Worm (Caenorhabditis elegans) whole organism, midembryonic: ENCODE data around the gene cpg-7.
A peak's percentile ranks its signal among the peaks of the same experiment; 100 is the strongest.

Source experiments
- T22C8.4 ChIP-seq: fragments of 200-800 bp; sonication (Bioruptor generic); IDR thresholded peaks from 2 replicates; pipeline ENCODE4 v1.3.6; 2022; ENCODE audit warnings: missing genetic modification characterization, missing compliant biosample characterization
- cog-1 ChIP-seq: sonication (generic microtip); optimal IDR thresholded peaks from 2 replicates; lab custom pipeline; 2016; ENCODE audit warnings: missing genetic modification characterization, missing compliant biosample characterization
- flt-1 ChIP-seq: fragments of 200-800 bp; sonication (Bioruptor generic); IDR thresholded peaks from 2 replicates; pipeline ENCODE4 v1.3.6; 2022; ENCODE audit warnings: missing genetic modification characterization, missing compliant biosample characterization
- klf-2 ChIP-seq: fragments of 200-800 bp; sonication (Bioruptor generic); conservative IDR thresholded peaks from 2 replicates; pipeline ENCODE4 v1.3.6; 2022; ENCODE audit warnings: missing genetic modification reagents, missing genetic modification characterization, missing compliant biosample characterization
- med-1 ChIP-seq: sonication (generic microtip); optimal IDR thresholded peaks from 2 replicates; lab custom pipeline; 2017; ENCODE audit warnings: missing genetic modification characterization, mild to moderate bottlenecking, missing compliant biosample characterization, antibody characterized with exemption, missing genetic modification reagents; ENCODE audit not compliant: insufficient read depth
- ref-1 ChIP-seq: fragments of 200-800 bp; sonication (Bioruptor generic); conservative IDR thresholded peaks from 2 replicates; pipeline ENCODE4 v1.3.6; 2022; ENCODE audit warnings: missing genetic modification reagents, missing genetic modification characterization, missing compliant biosample characterization
- tab-1 ChIP-seq: fragments of 200-800 bp; sonication (Bioruptor generic); IDR thresholded peaks from 2 replicates; pipeline ENCODE4 v1.3.6; 2022; ENCODE audit warnings: missing genetic modification characterization, missing compliant biosample characterization
- ztf-23 ChIP-seq: fragments of 200-800 bp; sonication (Bioruptor generic); IDR thresholded peaks from 2 replicates; pipeline ENCODE4 v1.3.6; 2022; ENCODE audit warnings: missing genetic modification reagents, missing genetic modification characterization, missing compliant biosample characterization
- ztf-29 ChIP-seq: fragments of 200-800 bp; sonication (Bioruptor generic); IDR thresholded peaks from 2 replicates; pipeline ENCODE4 v1.3.6; 2022; ENCODE audit warnings: missing genetic modification reagents, missing genetic modification characterization, missing compliant biosample characterization

The cpg-7 gene

ce11 chrII:14100963-14101362 lies 8.1 kb downstream of the cpg-7 start, which contains the start of gene bkip-1:
bkip-1 (plus strand) TSS chrII:14101263.
- TF ChIP-seq med-1 (GFP tag; lab: Kevin White, UChicago), result no peak
- TF ChIP-seq T22C8.4 (GFP tag; lab: Robert Waterston, UW), result no peak
- no peak for TF ChIP-seq flt-1 (GFP tag; lab: Robert Waterston, UW)
- TF ChIP-seq ztf-29 (GFP tag; lab: Robert Waterston, UW), result no peak
- TF ChIP-seq ztf-23 (GFP tag; lab: Robert Waterston, UW), result no peak
- TF ChIP-seq tab-1 (GFP tag; lab: Robert Waterston, UW), result no peak
- TF ChIP-seq ref-1 (GFP tag; lab: Robert Waterston, UW), result no peak
- TF ChIP-seq cog-1 (tag; lab: Kevin White, UChicago), result no peak
- TF ChIP-seq klf-2, result no peak

- TF ChIP-seq cog-1 (tag; lab: Kevin White, UChicago), result no peak
- TF ChIP-seq flt-1 (GFP tag; lab: Robert Waterston, UW), result no peak
- no peak for TF ChIP-seq ztf-23 (GFP tag; lab: Robert Waterston, UW)
- no peak for TF ChIP-seq ref-1 (GFP tag; lab: Robert Waterston, UW)
- no peak for TF ChIP-seq klf-2
- no peak for TF ChIP-seq ztf-29 (GFP tag; lab: Robert Waterston, UW)
- TF ChIP-seq T22C8.4 (GFP tag; lab: Robert Waterston, UW), result no peak
- no peak for TF ChIP-seq med-1 (GFP tag; lab: Kevin White, UChicago)
- no peak for TF ChIP-seq tab-1 (GFP tag; lab: Robert Waterston, UW)
These were observed 10.7 kb downstream of the cpg-7 start for ce11 chrII:14098348-14098747.

ce11 chrII:14097518-14097917 lies 11.5 kb downstream of the cpg-7 start, which contains the start of gene Y39G8C.2:
Y39G8C.2 (minus strand) TSS chrII:14097618.
- TF ChIP-seq cog-1 (tag; lab: Kevin White, UChicago), result no peak
- no peak for TF ChIP-seq klf-2
- TF ChIP-seq ztf-29 (GFP tag; lab: Robert Waterston, UW), result no peak
- TF ChIP-seq med-1 (GFP tag; lab: Kevin White, UChicago), result no peak
- TF ChIP-seq T22C8.4 (GFP tag; lab: Robert Waterston, UW), result no peak
- no peak for TF ChIP-seq ref-1 (GFP tag; lab: Robert Waterston, UW)

ce11 chrII:14096814-14097213 lies 12.2 kb downstream of the cpg-7 start:
- TF ChIP-seq ztf-23 (GFP tag; lab: Robert Waterston, UW) (peak; percentile 3; the same call in 1 of the 2 replicates), T22C8.4 (GFP tag; lab: Robert Waterston, UW) (no peak), flt-1 (GFP tag; lab: Robert Waterston, UW) (0 out of 2 replicates have a peak, but pooled peaks have one; percentile 7), ztf-29 (GFP tag; lab: Robert Waterston, UW) (no peak), tab-1 (GFP tag; lab: Robert Waterston, UW) (no peak)

- TF ChIP-seq ref-1 (GFP tag; lab: Robert Waterston, UW) (no peak), ztf-29 (GFP tag; lab: Robert Waterston, UW) (no peak), tab-1 (GFP tag; lab: Robert Waterston, UW) (no peak), cog-1 (tag; lab: Kevin White, UChicago) (no peak), med-1 (GFP tag; lab: Kevin White, UChicago) (no peak), T22C8.4 (GFP tag; lab: Robert Waterston, UW) (no peak), ztf-23 (GFP tag; lab: Robert Waterston, UW) (no peak), flt-1 (GFP tag; lab: Robert Waterston, UW) (no peak)
These were observed 13.2 kb downstream of the cpg-7 start for ce11 chrII:14095875-14096274.

- TF ChIP-seq T22C8.4 (GFP tag; lab: Robert Waterston, UW) (no peak), tab-1 (GFP tag; lab: Robert Waterston, UW) (no peak), flt-1 (GFP tag; lab: Robert Waterston, UW) (no peak), ztf-23 (GFP tag; lab: Robert Waterston, UW) (no peak), cog-1 (tag; lab: Kevin White, UChicago) (no peak), klf-2 (no peak), ref-1 (GFP tag; lab: Robert Waterston, UW) (no peak), med-1 (GFP tag; lab: Kevin White, UChicago) (no peak), ztf-29 (GFP tag; lab: Robert Waterston, UW) (no peak)
These were observed 14.4 kb downstream of the cpg-7 start, which contains the start of gene col-87 for ce11 chrII:14094590-14094989. col-87 (minus strand) TSS chrII:14094690.

- no peak for TF ChIP-seq med-1 (GFP tag; lab: Kevin White, UChicago)
- no peak for TF ChIP-seq ref-1 (GFP tag; lab: Robert Waterston, UW)
- no peak for TF ChIP-seq ztf-23 (GFP tag; lab: Robert Waterston, UW)
- no peak for TF ChIP-seq flt-1 (GFP tag; lab: Robert Waterston, UW)
- no peak for TF ChIP-seq tab-1 (GFP tag; lab: Robert Waterston, UW)
- TF ChIP-seq T22C8.4 (GFP tag; lab: Robert Waterston, UW), result no peak
- TF ChIP-seq cog-1 (tag; lab: Kevin White, UChicago), result no peak
- TF ChIP-seq klf-2, result no peak
- TF ChIP-seq ztf-29 (GFP tag; lab: Robert Waterston, UW), result no peak
These were observed 17.9 kb downstream of the cpg-7 start for ce11 chrII:14091182-14091581.

- TF ChIP-seq T22C8.4 (GFP tag; lab: Robert Waterston, UW), result no peak
- TF ChIP-seq klf-2, result no peak
- TF ChIP-seq tab-1 (GFP tag; lab: Robert Waterston, UW), result no peak
- no peak for TF ChIP-seq ztf-29 (GFP tag; lab: Robert Waterston, UW)
- TF ChIP-seq med-1 (GFP tag; lab: Kevin White, UChicago), result no peak
- no peak for TF ChIP-seq ztf-23 (GFP tag; lab: Robert Waterston, UW)
- TF ChIP-seq flt-1 (GFP tag; lab: Robert Waterston, UW), result no peak
- no peak for TF ChIP-seq cog-1 (tag; lab: Kevin White, UChicago)
- TF ChIP-seq ref-1 (GFP tag; lab: Robert Waterston, UW), result no peak
These were observed 19.1 kb downstream of the cpg-7 start for ce11 chrII:14089796-14090372.

- TF ChIP-seq tab-1 (GFP tag; lab: Robert Waterston, UW) (no peak), T22C8.4 (GFP tag; lab: Robert Waterston, UW) (no peak), ztf-23 (GFP tag; lab: Robert Waterston, UW) (no peak), ztf-29 (GFP tag; lab: Robert Waterston, UW) (no peak), ref-1 (GFP tag; lab: Robert Waterston, UW) (no peak), cog-1 (tag; lab: Kevin White, UChicago) (no peak), klf-2 (no peak), med-1 (GFP tag; lab: Kevin White, UChicago) (no peak), flt-1 (GFP tag; lab: Robert Waterston, UW) (no peak)
These were observed 22.1 kb downstream of the cpg-7 start for ce11 chrII:14086931-14087330.
